Worm (Caenorhabditis elegans): ENCODE measurements around the gene F22H10.3.
A peak's percentile ranks its signal among the peaks of the same experiment; 100 is the strongest.

The F22H10.3 gene

DNA sequence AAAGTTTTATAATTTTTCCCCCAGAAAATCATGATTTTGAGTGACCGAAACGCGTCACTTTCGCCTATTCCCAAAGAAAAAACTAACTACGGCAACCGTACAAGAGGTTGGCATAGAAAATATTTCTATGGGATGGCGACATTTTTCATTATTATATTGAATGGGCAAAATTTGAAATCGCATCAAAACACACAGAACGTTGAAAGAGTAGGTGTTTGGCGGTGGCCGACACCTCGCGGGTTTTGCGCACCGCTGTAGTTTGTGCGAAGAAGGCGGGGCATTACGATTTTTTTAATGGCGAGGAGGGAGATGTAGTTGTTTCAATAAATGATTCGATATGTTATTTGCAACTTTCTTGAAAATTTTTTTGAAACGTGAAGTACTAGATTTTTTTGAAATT lies 44.4 kb upstream of the F22H10.3 start:
- TF ChIP-seq ceh-82 (tag; optimal IDR thresholded peaks at IDR 0.05) (no peak), spr-1 (tag; optimal IDR thresholded peaks at IDR 0.05) (no peak), lin-38 (GFP tag; IDR thresholded peaks at IDR 0.05) (no peak), daf-8 (GFP tag; IDR thresholded peaks at IDR 0.05) (no peak), lin-15B (tag; optimal IDR thresholded peaks at IDR 0.05) (no peak), aha-1 (tag) (peak; percentile 47), dmd-8 (GFP tag; IDR thresholded peaks at IDR 0.05) (no peak), R02D3.7 (tag; optimal IDR thresholded peaks at IDR 0.05) (no peak), nhr-102 (tag; optimal IDR thresholded peaks at IDR 0.05) (no peak), snpc-1.2 (GFP tag; IDR thresholded peaks at IDR 0.05) (peak; percentile 69), Y5F2A.4 (GFP tag; optimal IDR thresholded peaks at IDR 0.05) (no peak), lin-13 (GFP tag; optimal IDR thresholded peaks at IDR 0.05) (peak; percentile 36), tra-1 (GFP tag; IDR thresholded peaks at IDR 0.05) (no peak)

DNA sequence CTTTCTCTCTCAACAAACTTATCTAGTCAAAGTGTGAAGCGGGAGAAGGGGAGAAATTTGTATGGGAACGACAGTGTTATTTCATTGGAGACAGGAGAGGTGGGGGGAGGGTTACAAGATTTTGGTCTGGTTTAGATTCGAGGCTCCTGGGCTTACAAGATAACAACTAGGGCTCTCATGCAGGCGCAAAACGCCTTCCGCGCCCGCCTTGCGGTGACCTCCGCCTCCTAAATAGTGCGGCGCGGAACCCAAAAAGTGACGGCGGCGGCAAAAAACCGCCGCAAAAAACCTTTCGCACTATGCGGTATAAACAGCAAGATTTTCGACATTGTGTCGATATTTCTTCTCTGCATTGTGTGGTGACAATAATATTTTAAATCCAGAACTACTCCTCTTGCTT lies 38.4 kb upstream of the F22H10.3 start:
- TF ChIP-seq ZK337.2 (GFP tag; IDR thresholded peaks at IDR 0.05): no peak
- no peak for TF ChIP-seq nhr-25 (tag; optimal IDR thresholded peaks at IDR 0.05; ENCODE audit: borderline replicate concordance, insufficient read depth)
- 0 out of 2 replicates have a peak, but pooled peaks have one; percentile 23 for TF ChIP-seq egl-43 (GFP tag; IDR thresholded peaks at IDR 0.05)
- no peak for TF ChIP-seq nhr-6 (tag; optimal IDR thresholded peaks at IDR 0.05)
- 0 out of 2 replicates have a peak, but pooled peaks have one; percentile 41 for TF ChIP-seq Y48G9A.11 (GFP tag; IDR thresholded peaks at IDR 0.05)
- TF ChIP-seq F10B5.3 (tag; optimal IDR thresholded peaks at IDR 0.05): no peak
- TF ChIP-seq lin-29 (GFP tag; IDR thresholded peaks at IDR 0.05): no peak
- no peak for TF ChIP-seq egl-27 (tag; optimal IDR thresholded peaks at IDR 0.05)
- no peak for TF ChIP-seq cey-2 (tag; optimal IDR thresholded peaks at IDR 0.05; ENCODE audit: borderline replicate concordance, insufficient read depth)
- peak; percentile 59 for TF ChIP-seq set-16 (GFP tag; IDR thresholded peaks at IDR 0.05)

DNA sequence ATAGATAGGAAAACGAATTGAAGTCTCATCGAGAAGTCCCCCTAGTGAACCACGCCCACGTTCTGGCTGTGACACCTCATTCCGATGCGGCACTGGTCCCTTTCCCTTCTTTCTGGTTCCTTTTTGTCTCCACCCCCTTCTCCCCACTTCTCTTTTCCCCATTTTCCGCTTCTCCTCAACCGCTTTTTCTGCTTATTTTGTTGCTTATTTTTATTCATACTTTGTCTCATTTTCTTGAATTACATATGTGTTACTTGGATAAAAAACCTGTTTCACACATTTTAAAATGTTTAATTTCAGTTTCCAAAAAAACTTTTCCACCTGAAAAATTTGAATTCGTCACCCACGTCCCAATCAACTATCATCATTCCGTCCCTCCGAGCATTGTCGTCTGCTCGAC lies 33.9 kb upstream of the F22H10.3 start, which contains the start of gene lgc-53:
TSS of gene lgc-53 (plus strand) at position 301 of the 400 bp plus-strand sequence.
- no peak for TF ChIP-seq egl-43 (GFP tag; IDR thresholded peaks at IDR 0.05)
- no peak for TF ChIP-seq ztf-11 (tag; optimal IDR thresholded peaks at IDR 0.05)
- TF ChIP-seq Y48G9A.11 (GFP tag; IDR thresholded peaks at IDR 0.05): no peak
- no peak for TF ChIP-seq cey-2 (tag; optimal IDR thresholded peaks at IDR 0.05; ENCODE audit: borderline replicate concordance, insufficient read depth)
- TF ChIP-seq saeg-2 (GFP tag; IDR thresholded peaks at IDR 0.05): no peak
- TF ChIP-seq dmd-9 (GFP tag; IDR thresholded peaks at IDR 0.05): no peak
- TF ChIP-seq aha-1 (tag): no peak
- TF ChIP-seq ceh-62 (tag; optimal IDR thresholded peaks at IDR 0.05): no peak
- no peak for TF ChIP-seq daf-19 (GFP tag; conservative IDR thresholded peaks at IDR 0.05)
- TF ChIP-seq hlh-30 (tag; optimal IDR thresholded peaks at IDR 0.05; ENCODE audit: insufficient read depth): no peak
- no peak for TF ChIP-seq unc-62 (GFP tag; optimal IDR thresholded peaks at IDR 0.05 in 1 of 2)
- no peak for TF ChIP-seq unc-62 (tag; optimal IDR thresholded peaks at IDR 0.05)
- TF ChIP-seq nhr-10 (tag; optimal IDR thresholded peaks at IDR 0.05): no peak
- no peak for TF ChIP-seq nhr-102 (tag; optimal IDR thresholded peaks at IDR 0.05)
- no peak for TF ChIP-seq mxl-2 (GFP tag; conservative IDR thresholded peaks at IDR 0.05)
- no peak for TF ChIP-seq arid-1 (GFP tag; conservative IDR thresholded peaks at IDR 0.05)
- no peak for TF ChIP-seq nhr-76 (tag; optimal IDR thresholded peaks at IDR 0.05)

DNA sequence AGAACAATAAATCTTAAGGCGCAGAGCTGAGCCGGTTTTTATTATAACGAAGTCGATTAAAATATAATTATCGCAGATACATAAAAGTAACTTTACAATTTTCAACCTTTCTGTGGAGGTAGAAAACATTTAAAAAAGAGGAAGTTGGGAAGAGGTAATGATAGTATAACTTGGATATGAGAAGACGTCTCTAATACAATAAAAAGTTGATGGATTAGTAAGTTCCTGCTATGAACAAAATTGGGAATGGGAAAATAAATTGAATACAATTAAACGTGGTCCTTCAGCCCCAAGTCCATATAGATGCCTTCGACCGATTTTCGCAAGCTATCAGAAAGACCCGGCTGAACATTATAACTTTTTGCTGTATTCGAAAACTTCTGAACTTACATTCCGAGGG lies 28.1 kb upstream of the F22H10.3 start:
- TF ChIP-seq aha-1 (tag) (peak; percentile 94), lsy-2 (tag; optimal IDR thresholded peaks at IDR 0.05) (no peak), dmd-9 (GFP tag; IDR thresholded peaks at IDR 0.05) (no peak)
